Fruit fly (Drosophila melanogaster) whole organism, pupa: ENCODE results near the gene CCT7.
A peak's percentile ranks its signal among the peaks of the same experiment; 100 is the strongest.

Experiments used
- CG15710 ChIP-seq: fragments of 200-800 bp; sonication (Bioruptor generic); optimal IDR thresholded peaks from 2 replicates; lab custom pipeline; 2018; ENCODE audit warnings: missing biosample characterization, mild to moderate bottlenecking, missing genetic modification characterization, moderate library complexity
- CG32121 ChIP-seq: fragments of 200-800 bp; sonication (Bioruptor generic); IDR thresholded peaks from 2 replicates; pipeline ENCODE4 v1.3.6; 2022; ENCODE audit warnings: missing biosample characterization, missing genetic modification characterization
- CG34367 ChIP-seq: fragments of 200-800 bp; sonication (Bioruptor generic); optimal IDR thresholded peaks from 2 replicates; lab custom pipeline; 2018; ENCODE audit warnings: missing biosample characterization, mild to moderate bottlenecking, missing genetic modification characterization
- CG8301 ChIP-seq: fragments of 200-800 bp; sonication (Bioruptor generic); optimal IDR thresholded peaks from 2 replicates; lab custom pipeline; 2018; ENCODE audit warnings: missing biosample characterization, mild to moderate bottlenecking, missing genetic modification characterization
- CG9948 ChIP-seq: fragments of 200-800 bp; sonication (Bioruptor generic); optimal IDR thresholded peaks from 2 replicates; lab custom pipeline; 2018; ENCODE audit warnings: missing biosample characterization, mild to moderate bottlenecking, missing genetic modification characterization, moderate library complexity
- EcR ChIP-seq: fragments of 200-800 bp; sonication (Bioruptor generic); optimal IDR thresholded peaks from 3 replicates; lab custom pipeline; 2019; ENCODE audit warnings: missing biosample characterization, missing genetic modification characterization, mild to moderate bottlenecking, moderate library complexity, missing genetic modification reagents
- Ets98B ChIP-seq: fragments of 200-800 bp; sonication (Bioruptor generic); IDR thresholded peaks from 2 replicates; pipeline ENCODE4 v1.3.6; 2022; ENCODE audit warnings: missing biosample characterization, missing genetic modification characterization
- Pif1B ChIP-seq: fragments of 200-800 bp; sonication (Bioruptor generic); optimal IDR thresholded peaks from 3 replicates; lab custom pipeline; 2016; ENCODE audit warnings: missing biosample characterization, missing genetic modification characterization
- Snoo ChIP-seq: fragments of 200-800 bp; sonication (Bioruptor generic); optimal IDR thresholded peaks from 3 replicates; lab custom pipeline; 2017; ENCODE audit warnings: missing biosample characterization, mild to moderate bottlenecking, missing genetic modification characterization, inconsistent platforms
- gl ChIP-seq: fragments of 200-800 bp; sonication (Bioruptor generic); optimal IDR thresholded peaks from 2 replicates; lab custom pipeline; 2018; ENCODE audit warnings: missing biosample characterization, mild to moderate bottlenecking, missing genetic modification characterization
- rn ChIP-seq: fragments of 200-800 bp; sonication (Bioruptor generic); IDR thresholded peaks from 2 replicates; pipeline ENCODE4 v1.3.6; 2022; ENCODE audit warnings: missing biosample characterization, missing genetic modification characterization

DNA sequence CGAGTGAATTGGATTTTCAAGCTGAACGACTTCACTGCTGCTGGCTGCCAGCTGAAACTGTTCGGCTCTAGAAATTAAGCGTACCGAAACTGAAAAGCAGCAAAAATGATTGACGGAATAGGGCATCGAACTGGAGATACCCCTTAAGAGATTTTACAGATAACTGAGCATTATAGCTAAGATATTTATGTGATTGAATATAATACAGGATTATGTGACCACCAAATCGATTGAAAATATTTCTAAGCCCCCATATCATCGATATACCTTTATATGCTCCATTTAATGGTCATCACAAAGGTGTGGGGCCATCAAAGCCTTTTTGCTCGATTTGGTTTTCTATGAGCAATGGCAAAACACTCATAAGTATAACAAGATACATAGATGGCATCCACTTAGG, 16.6 kb upstream of the CCT7 start:
- TF ChIP-seq CG34367 (no peak), EcR (no peak), CG8301 (tag; lab: Kevin White, UChicago) (no peak), CG9948 (tag; lab: Kevin White, UChicago) (no peak), gl (no peak), Snoo (no peak), Pif1B (GFP tag; lab: Kevin White, UChicago) (no peak), CG15710 (tag; lab: Kevin White, UChicago) (no peak), rn (peak; percentile 47; the same call in 1 of the 2 replicates), CG32121 (peak; percentile 80), Ets98B (GFP tag; lab: Robert Waterston, UW) (peak; percentile 73)
